Worm (Caenorhabditis elegans): ENCODE data around the gene elc-2.
"Not testable (repeated sequence)": the region's sequence is repeated elsewhere in the genome, so short reads cannot be mapped to it uniquely, and the experiment has no call there.

DNA sequence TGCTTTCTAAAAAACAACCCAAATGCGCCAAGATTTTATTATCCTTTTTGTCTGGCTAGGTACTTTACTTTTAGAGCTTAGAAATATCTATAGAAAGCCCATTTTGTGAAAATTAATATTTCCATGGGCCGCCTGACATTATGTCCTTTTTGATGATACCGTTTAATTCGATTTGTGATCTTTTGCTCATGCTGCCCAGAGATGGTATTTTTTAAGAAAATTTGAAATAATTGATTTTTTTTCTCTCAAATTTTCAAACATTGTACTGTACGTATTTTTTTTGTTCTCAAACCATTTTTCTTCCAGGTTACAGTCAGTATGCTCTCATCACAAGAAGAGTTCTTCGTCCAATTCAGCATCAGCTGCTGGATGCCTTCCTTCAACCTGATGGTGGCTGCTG is 35.4 kb downstream of the elc-2 start, which contains the start of gene Y75D11A.2:
- TF ChIP-seq efl-1 (optimal IDR thresholded peaks at IDR 0.05); efl-1 (GFP tag; optimal IDR thresholded peaks at IDR 0.05 in 1 of 2); ama-1 (optimal IDR thresholded peaks at IDR 0.05): not testable (repeated sequence)

Measured in whole organism, L1 larva.